Fruit fly (Drosophila melanogaster): ENCODE data around the gene Hr39.

Hr39 gene

dm6 chr2L:21189273-21189781 lies 47.7 kb upstream of the Hr39 start:
- TF ChIP-seq woc (GFP tag; optimal IDR thresholded peaks at IDR 0.05) = no peak

- TF ChIP-seq ey (GFP tag; optimal IDR thresholded peaks at IDR 0.05) (peak; percentile 9), foxo (GFP tag; optimal IDR thresholded peaks at IDR 0.05) (peak in 1 of 2 experiments; percentile 12), rgr (GFP tag; optimal IDR thresholded peaks at IDR 0.05) (peak; percentile 4), sage (GFP tag; optimal IDR thresholded peaks at IDR 0.05) (no peak), Hr78 (GFP tag; optimal IDR thresholded peaks at IDR 0.05) (no peak), h (GFP tag; optimal IDR thresholded peaks at IDR 0.05) (peak; percentile 14)
These were observed 41.7 kb upstream of the Hr39 start for dm6 chr2L:21195331-21195730.

- TF ChIP-seq jim (GFP tag; optimal IDR thresholded peaks at IDR 0.05) (no peak), HLH106 (tag; optimal IDR thresholded peaks at IDR 0.05) (peak; percentile 28), dmrt93B (GFP tag; optimal IDR thresholded peaks at IDR 0.05) (no peak), usp (GFP tag; optimal IDR thresholded peaks at IDR 0.05) (no peak), Rel (GFP tag; optimal IDR thresholded peaks at IDR 0.05) (no peak), Rel (tag; optimal IDR thresholded peaks at IDR 0.05) (no peak), Hr83 (GFP tag; optimal IDR thresholded peaks at IDR 0.05; ENCODE audit: poor library complexity, severe bottlenecking) (no peak), h (GFP tag; optimal IDR thresholded peaks at IDR 0.05) (peak; percentile 39), CrebA (GFP tag; optimal IDR thresholded peaks at IDR 0.05; ENCODE audit: borderline replicate concordance) (no peak), OdsH (GFP tag; optimal IDR thresholded peaks at IDR 0.05) (no peak), Abd-B (GFP tag; optimal IDR thresholded peaks at IDR 0.05) (no peak), sage (GFP tag; optimal IDR thresholded peaks at IDR 0.05) (no peak), foxo (GFP tag; optimal IDR thresholded peaks at IDR 0.05) (peak in 1 of 2 experiments; percentile 8), pan (optimal IDR thresholded peaks at IDR 0.05) (no peak), Sp1 (GFP tag; optimal IDR thresholded peaks at IDR 0.05) (no peak), brk (GFP tag; optimal IDR thresholded peaks at IDR 0.05) (no peak), fru (GFP tag; optimal IDR thresholded peaks at IDR 0.05) (peak; percentile 46), Vsx2 (GFP tag; optimal IDR thresholded peaks at IDR 0.05; ENCODE audit: partially characterized antibody) (no peak), Jra (GFP tag; optimal IDR thresholded peaks at IDR 0.05) (no peak), tai (GFP tag; optimal IDR thresholded peaks at IDR 0.05) (no peak), psq (GFP tag; optimal IDR thresholded peaks at IDR 0.05) (no peak), ey (GFP tag; optimal IDR thresholded peaks at IDR 0.05) (no peak), Myc (optimal IDR thresholded peaks at IDR 0.05) (no peak), sv (GFP tag; optimal IDR thresholded peaks at IDR 0.05) (no peak), CG9705 (GFP tag; optimal IDR thresholded peaks at IDR 0.05) (no peak), Hr78 (GFP tag; optimal IDR thresholded peaks at IDR 0.05) (no peak), br (GFP tag; optimal IDR thresholded peaks at IDR 0.05) (no peak), N (GFP tag; optimal IDR thresholded peaks at IDR 0.05) (no peak), rgr (GFP tag; optimal IDR thresholded peaks at IDR 0.05) (no peak), lola (GFP tag; optimal IDR thresholded peaks at IDR 0.05) (no peak), Mio (GFP tag; optimal IDR thresholded peaks at IDR 0.05) (no peak), Hnf4 (GFP tag; optimal IDR thresholded peaks at IDR 0.05) (no peak), dsf (GFP tag; optimal IDR thresholded peaks at IDR 0.05; ENCODE audit: borderline replicate concordance) (no peak), GATAd (GFP tag; optimal IDR thresholded peaks at IDR 0.05) (no peak)
These were observed 40.5 kb upstream of the Hr39 start for dm6 chr2L:21196511-21196910.

dm6 chr2L:21197178-21197577 lies 39.9 kb upstream of the Hr39 start:
- no peak for TF ChIP-seq Vsx2 (GFP tag; optimal IDR thresholded peaks at IDR 0.05; ENCODE audit: partially characterized antibody)
- TF ChIP-seq HLH106 (tag; optimal IDR thresholded peaks at IDR 0.05) = no peak
- no peak for TF ChIP-seq Abd-B (GFP tag; optimal IDR thresholded peaks at IDR 0.05)
- TF ChIP-seq N (GFP tag; optimal IDR thresholded peaks at IDR 0.05) = no peak
- TF ChIP-seq Mio (GFP tag; optimal IDR thresholded peaks at IDR 0.05) = no peak
- TF ChIP-seq Dif (GFP tag; optimal IDR thresholded peaks at IDR 0.05; ENCODE audit: partially characterized antibody) = no peak
- no peak for TF ChIP-seq CG9705 (GFP tag; optimal IDR thresholded peaks at IDR 0.05)
- TF ChIP-seq sage (GFP tag; optimal IDR thresholded peaks at IDR 0.05) = no peak
- TF ChIP-seq lola (GFP tag; optimal IDR thresholded peaks at IDR 0.05) = no peak
- no peak for TF ChIP-seq psq (GFP tag; optimal IDR thresholded peaks at IDR 0.05)
- no peak for TF ChIP-seq tai (GFP tag; optimal IDR thresholded peaks at IDR 0.05)
- no peak for TF ChIP-seq br (GFP tag; optimal IDR thresholded peaks at IDR 0.05)
- no peak for TF ChIP-seq CrebA (GFP tag; optimal IDR thresholded peaks at IDR 0.05; ENCODE audit: borderline replicate concordance)
- TF ChIP-seq ey (GFP tag; optimal IDR thresholded peaks at IDR 0.05) = peak; percentile 1
- no peak for TF ChIP-seq Dfd (GFP tag; optimal IDR thresholded peaks at IDR 0.05)
- TF ChIP-seq dsf (GFP tag; optimal IDR thresholded peaks at IDR 0.05; ENCODE audit: borderline replicate concordance) = no peak
- no peak for TF ChIP-seq rgr (GFP tag; optimal IDR thresholded peaks at IDR 0.05)
- TF ChIP-seq Hnf4 (GFP tag; optimal IDR thresholded peaks at IDR 0.05) = no peak
- TF ChIP-seq fru (GFP tag; optimal IDR thresholded peaks at IDR 0.05) = peak; percentile 13
- no peak for TF ChIP-seq Myc (optimal IDR thresholded peaks at IDR 0.05)
- no peak for TF ChIP-seq Rel (GFP tag; optimal IDR thresholded peaks at IDR 0.05)
- TF ChIP-seq Rel (tag; optimal IDR thresholded peaks at IDR 0.05) = no peak
- no peak for TF ChIP-seq Jra (GFP tag; optimal IDR thresholded peaks at IDR 0.05)
- no peak for TF ChIP-seq jim (GFP tag; optimal IDR thresholded peaks at IDR 0.05)
- TF ChIP-seq GATAd (GFP tag; optimal IDR thresholded peaks at IDR 0.05) = no peak
- TF ChIP-seq dl (GFP tag; optimal IDR thresholded peaks at IDR 0.05; ENCODE audit: insufficient read depth in 1 of 2, partially characterized antibody in 2 of 2) = no peak
- peak in 1 of 2 experiments; percentile 36 for TF ChIP-seq foxo (GFP tag; optimal IDR thresholded peaks at IDR 0.05)
- TF ChIP-seq h (GFP tag; optimal IDR thresholded peaks at IDR 0.05) = peak; percentile 29
- no peak for TF ChIP-seq brk (GFP tag; optimal IDR thresholded peaks at IDR 0.05)
- TF ChIP-seq Hr83 (GFP tag; optimal IDR thresholded peaks at IDR 0.05; ENCODE audit: poor library complexity, severe bottlenecking) = no peak
- no peak for TF ChIP-seq dmrt93B (GFP tag; optimal IDR thresholded peaks at IDR 0.05)
- TF ChIP-seq Sp1 (GFP tag; optimal IDR thresholded peaks at IDR 0.05) = no peak

Data from whole organism, wandering third instar larva.